Worm (Caenorhabditis elegans): ENCODE data around the gene flp-11.

DNA sequence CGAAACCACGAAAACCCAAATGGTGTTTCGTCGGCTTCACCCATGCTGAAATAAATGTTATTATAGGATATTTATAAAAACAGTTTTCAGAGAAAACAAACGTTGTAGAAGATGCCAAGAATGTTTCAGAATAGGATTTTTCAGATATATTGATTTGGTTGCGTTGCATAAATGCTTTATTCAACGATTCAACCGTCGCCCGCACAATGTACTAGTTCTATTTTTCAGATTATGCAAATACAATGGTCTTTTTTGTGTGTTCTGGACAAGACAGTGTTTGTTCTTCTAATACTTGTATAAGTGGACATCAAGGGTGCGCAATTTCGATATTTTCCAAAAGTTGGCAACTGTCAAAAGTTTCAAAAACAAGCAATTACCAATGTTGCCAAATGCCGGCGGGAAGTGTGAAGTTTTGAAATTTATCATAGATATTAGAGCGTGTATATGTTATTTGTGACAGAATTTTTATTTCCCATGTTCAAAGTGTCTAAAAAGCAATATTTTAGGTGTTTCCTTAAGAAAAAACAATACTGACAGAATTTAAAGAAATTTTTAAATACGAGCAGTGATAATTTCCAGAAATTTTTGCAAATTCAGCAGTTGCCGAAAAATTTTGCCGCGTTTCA is 13.3 kb upstream of the flp-11 start, which contains the start of gene K02G10.5:
- TF ChIP-seq nhr-6 (tag; optimal IDR thresholded peaks at IDR 0.05) (no peak), lin-39 (tag; optimal IDR thresholded peaks at IDR 0.05) (no peak), egl-27 (tag; optimal IDR thresholded peaks at IDR 0.05) (no peak), lin-13 (GFP tag; optimal IDR thresholded peaks at IDR 0.05) (no peak), nhr-76 (tag; optimal IDR thresholded peaks at IDR 0.05) (no peak)

All from whole organism, L4 larva.